Worm (Caenorhabditis elegans): ENCODE measurements around the gene Y48A6C.8.
A peak's percentile ranks its signal among the peaks of the same experiment; 100 is the strongest.

Y48A6C.8 gene

ce11 chrIII:11119176-11119853, 8.1 kb downstream of the Y48A6C.8 start, which contains the start of the genes sup-35 and Y48A6C.4 (continued):
- TF ChIP-seq zfh-2 (GFP tag; conservative IDR thresholded peaks at IDR 0.05), result no peak
- no peak for TF ChIP-seq B0261.1 (tag; optimal IDR thresholded peaks at IDR 0.05)
- TF ChIP-seq gei-17 (GFP tag; optimal IDR thresholded peaks at IDR 0.05), result no peak
- TF ChIP-seq madf-3 (GFP tag; IDR thresholded peaks at IDR 0.05), result no peak
- TF ChIP-seq mxl-1 (tag; optimal IDR thresholded peaks at IDR 0.05), result no peak
- 0 out of 2 replicates have a peak, but pooled peaks have one; percentile 12 for TF ChIP-seq aptf-2 (GFP tag; conservative IDR thresholded peaks at IDR 0.05)
- peak; percentile 80 for TF ChIP-seq attf-5 (GFP tag; optimal IDR thresholded peaks at IDR 0.05)
- no peak for TF ChIP-seq egl-18 (GFP tag; IDR thresholded peaks at IDR 0.05)
- peak; percentile 80 for TF ChIP-seq unc-130 (GFP tag; optimal IDR thresholded peaks at IDR 0.05)
- TF ChIP-seq bed-2 (GFP tag; IDR thresholded peaks at IDR 0.05), result 0 out of 2 replicates have a peak, but pooled peaks have one; percentile 43
- TF ChIP-seq nhr-179 (tag; optimal IDR thresholded peaks at IDR 0.05), result no peak
- peak; percentile 45; the same call in 1 of the 2 replicates for TF ChIP-seq F33H1.4 (GFP tag; IDR thresholded peaks at IDR 0.05)
- TF ChIP-seq T07F8.4 (tag; optimal IDR thresholded peaks at IDR 0.05), result no peak
- no peak for TF ChIP-seq ets-4 (GFP tag; optimal IDR thresholded peaks at IDR 0.05)
- TF ChIP-seq nhr-80 (tag; optimal IDR thresholded peaks at IDR 0.05), result peak; percentile 2
- no peak for TF ChIP-seq lag-1 (GFP tag; IDR thresholded peaks at IDR 0.05)
- no peak for TF ChIP-seq T26A5.8 (tag; optimal IDR thresholded peaks at IDR 0.05)
- peak; percentile 84 for TF ChIP-seq snpc-1.1 (tag; optimal IDR thresholded peaks at IDR 0.05; ENCODE audit: insufficient read depth)
- peak; percentile 14 for TF ChIP-seq xnd-1 (tag; optimal IDR thresholded peaks at IDR 0.05)
- no peak for TF ChIP-seq let-526 (GFP tag; IDR thresholded peaks at IDR 0.05)
- no peak for TF ChIP-seq ztf-25 (GFP tag; IDR thresholded peaks at IDR 0.05)
- peak; percentile 47 for TF ChIP-seq athp-1 (tag; optimal IDR thresholded peaks at IDR 0.05)
- no peak for TF ChIP-seq Y79H2A.3 (GFP tag; conservative IDR thresholded peaks at IDR 0.05)
- peak; percentile 94 for TF ChIP-seq efl-1 (GFP tag; optimal IDR thresholded peaks at IDR 0.05)
- TF ChIP-seq ztf-18 (tag; optimal IDR thresholded peaks at IDR 0.05), result peak; percentile 44
- no peak for TF ChIP-seq unc-62 (GFP tag; optimal IDR thresholded peaks at IDR 0.05)
- TF ChIP-seq hlh-26 (GFP tag; conservative IDR thresholded peaks at IDR 0.05), result no peak
- no peak for TF ChIP-seq ccch-3 (GFP tag; optimal IDR thresholded peaks at IDR 0.05)
- TF ChIP-seq D2030.7 (GFP tag; IDR thresholded peaks at IDR 0.05), result peak; percentile 92
- TF ChIP-seq attf-6 (GFP tag; IDR thresholded peaks at IDR 0.05), result no peak
- no peak for TF ChIP-seq tbx-9 (tag; optimal IDR thresholded peaks at IDR 0.05; ENCODE audit: borderline replicate concordance)
- no peak for TF ChIP-seq F55B11.4 (tag; optimal IDR thresholded peaks at IDR 0.05; ENCODE audit: borderline replicate concordance, insufficient read depth)
- TF ChIP-seq B0019.2 (GFP tag; conservative IDR thresholded peaks at IDR 0.05), result no peak
- TF ChIP-seq ceh-79 (tag; optimal IDR thresholded peaks at IDR 0.05), result no peak
- TF ChIP-seq fkh-3 (tag; optimal IDR thresholded peaks at IDR 0.05), result no peak
- no peak for TF ChIP-seq F39B2.1 (GFP tag; IDR thresholded peaks at IDR 0.05)
- TF ChIP-seq him-1 (tag; optimal IDR thresholded peaks at IDR 0.05), result no peak
- peak; percentile 6 for TF ChIP-seq F23B12.7 (tag; optimal IDR thresholded peaks at IDR 0.05; ENCODE audit: insufficient read depth)
- peak; percentile 53; the same call in 1 of the 2 replicates for TF ChIP-seq rcor-1 (GFP tag; IDR thresholded peaks at IDR 0.05)
- no peak for TF ChIP-seq nfya-2 (GFP tag; IDR thresholded peaks at IDR 0.05)
- TF ChIP-seq let-607 (tag; optimal IDR thresholded peaks at IDR 0.05), result peak in 1 of 2 experiments; percentile 23
- TF ChIP-seq F49E8.2 (tag; optimal IDR thresholded peaks at IDR 0.05; ENCODE audit: insufficient read depth), result no peak
- no peak for TF ChIP-seq nhr-120 (GFP tag; IDR thresholded peaks at IDR 0.05)
- TF ChIP-seq madf-6 (GFP tag; IDR thresholded peaks at IDR 0.05), result peak; percentile 87
- TF ChIP-seq F37B4.10 (GFP tag; IDR thresholded peaks at IDR 0.05), result no peak
- 0 out of 2 replicates have a peak, but pooled peaks have one; percentile 23 for TF ChIP-seq ztf-28 (GFP tag; IDR thresholded peaks at IDR 0.05)
- TF ChIP-seq nhr-90 (tag; optimal IDR thresholded peaks at IDR 0.05), result no peak
- TF ChIP-seq F52B5.7 (tag; optimal IDR thresholded peaks at IDR 0.05), result no peak
